Worm (Caenorhabditis elegans) whole organism, midembryonic: ENCODE results near the gene pqn-36.

Experiments used
- T22C8.4 ChIP-seq: fragments of 200-800 bp; sonication (Bioruptor generic); IDR thresholded peaks from 2 replicates; pipeline ENCODE4 v1.3.6; 2022; ENCODE audit warnings: missing genetic modification characterization, missing compliant biosample characterization
- cog-1 ChIP-seq: sonication (generic microtip); optimal IDR thresholded peaks from 2 replicates; lab custom pipeline; 2016; ENCODE audit warnings: missing genetic modification characterization, missing compliant biosample characterization
- flt-1 ChIP-seq: fragments of 200-800 bp; sonication (Bioruptor generic); IDR thresholded peaks from 2 replicates; pipeline ENCODE4 v1.3.6; 2022; ENCODE audit warnings: missing genetic modification characterization, missing compliant biosample characterization
- klf-2 ChIP-seq: fragments of 200-800 bp; sonication (Bioruptor generic); conservative IDR thresholded peaks from 2 replicates; pipeline ENCODE4 v1.3.6; 2022; ENCODE audit warnings: missing genetic modification reagents, missing genetic modification characterization, missing compliant biosample characterization
- med-1 ChIP-seq: sonication (generic microtip); optimal IDR thresholded peaks from 2 replicates; lab custom pipeline; 2017; ENCODE audit warnings: missing genetic modification characterization, mild to moderate bottlenecking, missing compliant biosample characterization, antibody characterized with exemption, missing genetic modification reagents; ENCODE audit not compliant: insufficient read depth
- tab-1 ChIP-seq: fragments of 200-800 bp; sonication (Bioruptor generic); IDR thresholded peaks from 2 replicates; pipeline ENCODE4 v1.3.6; 2022; ENCODE audit warnings: missing genetic modification characterization, missing compliant biosample characterization
- ztf-23 ChIP-seq: fragments of 200-800 bp; sonication (Bioruptor generic); IDR thresholded peaks from 2 replicates; pipeline ENCODE4 v1.3.6; 2022; ENCODE audit warnings: missing genetic modification reagents, missing genetic modification characterization, missing compliant biosample characterization
- ztf-29 ChIP-seq: fragments of 200-800 bp; sonication (Bioruptor generic); IDR thresholded peaks from 2 replicates; pipeline ENCODE4 v1.3.6; 2022; ENCODE audit warnings: missing genetic modification reagents, missing genetic modification characterization, missing compliant biosample characterization

ce11 chrX:15381486-15381885 is 33.8 kb downstream of the pqn-36 start:
- no peak for TF ChIP-seq T22C8.4 (GFP tag; lab: Robert Waterston, UW)
- no peak for TF ChIP-seq med-1 (GFP tag; lab: Kevin White, UChicago)
- TF ChIP-seq klf-2 (GFP tag; lab: Robert Waterston, UW) = no peak
- no peak for TF ChIP-seq flt-1
- no peak for TF ChIP-seq cog-1 (tag; lab: Kevin White, UChicago)
- TF ChIP-seq ztf-23 (GFP tag; lab: Robert Waterston, UW) = no peak
- no peak for TF ChIP-seq tab-1 (GFP tag; lab: Robert Waterston, UW)
- TF ChIP-seq ztf-29 (GFP tag; lab: Robert Waterston, UW) = no peak
